Worm (Caenorhabditis elegans): Measurements from ENCODE around the gene pqn-70.

ce11 chrV:11251798-11252197 lies 23.3 kb upstream of the pqn-70 start:
- TF ChIP-seq ama-1 (optimal IDR thresholded peaks at IDR 0.05) (no peak), tbx-37 (GFP tag; conservative IDR thresholded peaks at IDR 0.05) (no peak), tra-4 (tag; optimal IDR thresholded peaks at IDR 0.05) (no peak), hnd-1 (tag; optimal IDR thresholded peaks at IDR 0.05) (no peak), ceh-13 (GFP tag; optimal IDR thresholded peaks at IDR 0.05) (no peak), hmg-4 (GFP tag; optimal IDR thresholded peaks at IDR 0.05) (no peak), aly-1 (tag; optimal IDR thresholded peaks at IDR 0.05) (no peak), flt-1 (GFP tag; IDR thresholded peaks at IDR 0.05) (no peak)
